Worm (Caenorhabditis elegans) whole organism, L4/young adult: Measurements from ENCODE around the gene K02E11.6.
"Not testable (repeated sequence)": the region's sequence is repeated elsewhere in the genome, so short reads cannot be mapped to it uniquely, and the experiment has no call there.

Source experiments
- W03F9.2 ChIP-seq: fragments of 150-350 bp; optimal IDR thresholded peaks from 2 replicates; lab custom pipeline; 2014; ENCODE audit warnings: missing biosample characterization, missing genetic modification characterization
- dao-5 ChIP-seq: sonication (generic microtip); optimal IDR thresholded peaks from 2 replicates; lab custom pipeline; 2016; ENCODE audit warnings: missing genotype, missing genetic modification characterization, moderate library complexity, missing compliant biosample characterization
- him-1 ChIP-seq: sonication (generic microtip); optimal IDR thresholded peaks from 2 replicates; lab custom pipeline; 2016; ENCODE audit warnings: missing genotype, missing genetic modification reagents, missing genetic modification characterization, missing compliant biosample characterization

Gene K02E11.6

ce11 chrV:14248654-14249053 lies at the start of gene K02E11.6:
TSS of gene K02E11.6 (plus strand) at chrV:14248802.
- no peak for TF ChIP-seq him-1 (tag; lab: Kevin White, UChicago)
- TF ChIP-seq W03F9.2 (tag; lab: Kevin White, UChicago), result no peak
- no peak for TF ChIP-seq dao-5 (tag; lab: Kevin White, UChicago)

ce11 chrV:14200086-14200485 lies 48.5 kb upstream of the K02E11.6 start:
- no peak for TF ChIP-seq dao-5 (tag; lab: Kevin White, UChicago)
- TF ChIP-seq W03F9.2 (tag; lab: Kevin White, UChicago), result peak; percentile 76
- TF ChIP-seq him-1 (tag; lab: Kevin White, UChicago), result peak; percentile 84

- TF ChIP-seq dao-5, him-1, W03F9.2 (tag; lab: Kevin White, UChicago): not testable (repeated sequence)
Observed at ce11 chrV:14205214-14205613, 43.4 kb upstream of the K02E11.6 start, which contains the start of gene T16A9.3. TSS of gene T16A9.3 (plus strand) at chrV:14205514.

- no peak for TF ChIP-seq him-1 (tag; lab: Kevin White, UChicago)
Observed at ce11 chrV:14210743-14211142, 37.9 kb upstream of the K02E11.6 start, which contains the start of gene str-230. TSS of gene str-230 (minus strand) at chrV:14210843.

ce11 chrV:14212813-14213212 lies 35.8 kb upstream of the K02E11.6 start:
- TF ChIP-seq him-1 (tag; lab: Kevin White, UChicago), result no peak
- no peak for TF ChIP-seq W03F9.2 (tag; lab: Kevin White, UChicago)

- TF ChIP-seq W03F9.2 (tag; lab: Kevin White, UChicago) (no peak), him-1 (tag; lab: Kevin White, UChicago) (no peak), dao-5 (tag; lab: Kevin White, UChicago) (no peak)
Observed at ce11 chrV:14215106-14215505, 33.5 kb upstream of the K02E11.6 start, which contains the start of gene T16A9.5. TSS of gene T16A9.5 (minus strand) at chrV:14215206.

- TF ChIP-seq him-1 (tag; lab: Kevin White, UChicago), result no peak
- TF ChIP-seq dao-5 (tag; lab: Kevin White, UChicago), result no peak
- no peak for TF ChIP-seq W03F9.2 (tag; lab: Kevin White, UChicago)
Observed at ce11 chrV:14223141-14223540, 25.5 kb upstream of the K02E11.6 start.

ce11 chrV:14226373-14226772 lies 22.2 kb upstream of the K02E11.6 start, which contains the start of gene nep-21:
TSS of gene nep-21 (minus strand) at chrV:14226473.
- TF ChIP-seq him-1 (tag; lab: Kevin White, UChicago), result no peak

ce11 chrV:14230788-14231583 lies 17.6 kb upstream of the K02E11.6 start:
- TF ChIP-seq him-1 (tag; lab: Kevin White, UChicago) (no peak), W03F9.2 (tag; lab: Kevin White, UChicago) (no peak), dao-5 (tag; lab: Kevin White, UChicago) (no peak)

- TF ChIP-seq W03F9.2 (tag; lab: Kevin White, UChicago) (no peak), him-1 (tag; lab: Kevin White, UChicago) (no peak), dao-5 (tag; lab: Kevin White, UChicago) (no peak)
Observed at ce11 chrV:14231656-14232055, 16.9 kb upstream of the K02E11.6 start.

- TF ChIP-seq dao-5 (tag; lab: Kevin White, UChicago) (no peak), W03F9.2 (tag; lab: Kevin White, UChicago) (no peak)
Observed at ce11 chrV:14235942-14236341, 12.7 kb upstream of the K02E11.6 start, which contains the start of gene ent-3. TSS of gene ent-3 (minus strand) at chrV:14236042.

- no peak for TF ChIP-seq W03F9.2 (tag; lab: Kevin White, UChicago)
Observed at ce11 chrV:14240694-14241201, 7.9 kb upstream of the K02E11.6 start, which contains the start of gene K02E11.10. TSS of gene K02E11.10 (minus strand) at chrV:14241151.

- no peak for TF ChIP-seq him-1 (tag; lab: Kevin White, UChicago)
- TF ChIP-seq W03F9.2 (tag; lab: Kevin White, UChicago), result no peak
Observed at ce11 chrV:14243904-14244303, 4.7 kb upstream of the K02E11.6 start, which contains the start of gene sre-7. TSS of gene sre-7 (plus strand) at chrV:14244204.

- no peak for TF ChIP-seq him-1 (tag; lab: Kevin White, UChicago)
- no peak for TF ChIP-seq dao-5 (tag; lab: Kevin White, UChicago)
- TF ChIP-seq W03F9.2 (tag; lab: Kevin White, UChicago), result no peak
Observed at ce11 chrV:14246761-14247160, 1.8 kb upstream of the K02E11.6 start, which contains the start of gene K02E11.3. TSS of gene K02E11.3 (minus strand) at chrV:14246861.
